Worm (Caenorhabditis elegans) whole organism, midembryonic: ENCODE measurements around the gene R13H9.6.

Source experiments
- T22C8.4 ChIP-seq: fragments of 200-800 bp; sonication (Bioruptor generic); IDR thresholded peaks from 2 replicates; pipeline ENCODE4 v1.3.6; 2022; ENCODE audit warnings: missing genetic modification characterization, missing compliant biosample characterization
- cog-1 ChIP-seq: sonication (generic microtip); optimal IDR thresholded peaks from 2 replicates; lab custom pipeline; 2016; ENCODE audit warnings: missing genetic modification characterization, missing compliant biosample characterization
- flt-1 ChIP-seq: fragments of 200-800 bp; sonication (Bioruptor generic); IDR thresholded peaks from 2 replicates; pipeline ENCODE4 v1.3.6; 2022; ENCODE audit warnings: missing genetic modification characterization, missing compliant biosample characterization
- klf-2 ChIP-seq: fragments of 200-800 bp; sonication (Bioruptor generic); conservative IDR thresholded peaks from 2 replicates; pipeline ENCODE4 v1.3.6; 2022; ENCODE audit warnings: missing genetic modification reagents, missing genetic modification characterization, missing compliant biosample characterization
- med-1 ChIP-seq: sonication (generic microtip); optimal IDR thresholded peaks from 2 replicates; lab custom pipeline; 2017; ENCODE audit warnings: missing genetic modification characterization, mild to moderate bottlenecking, missing compliant biosample characterization, antibody characterized with exemption, missing genetic modification reagents; ENCODE audit not compliant: insufficient read depth
- ref-1 ChIP-seq: fragments of 200-800 bp; sonication (Bioruptor generic); conservative IDR thresholded peaks from 2 replicates; pipeline ENCODE4 v1.3.6; 2022; ENCODE audit warnings: missing genetic modification reagents, missing genetic modification characterization, missing compliant biosample characterization
- tab-1 ChIP-seq: fragments of 200-800 bp; sonication (Bioruptor generic); IDR thresholded peaks from 2 replicates; pipeline ENCODE4 v1.3.6; 2022; ENCODE audit warnings: missing genetic modification characterization, missing compliant biosample characterization
- ztf-23 ChIP-seq: fragments of 200-800 bp; sonication (Bioruptor generic); IDR thresholded peaks from 2 replicates; pipeline ENCODE4 v1.3.6; 2022; ENCODE audit warnings: missing genetic modification reagents, missing genetic modification characterization, missing compliant biosample characterization
- ztf-29 ChIP-seq: fragments of 200-800 bp; sonication (Bioruptor generic); IDR thresholded peaks from 2 replicates; pipeline ENCODE4 v1.3.6; 2022; ENCODE audit warnings: missing genetic modification reagents, missing genetic modification characterization, missing compliant biosample characterization

R13H9.6 gene

DNA sequence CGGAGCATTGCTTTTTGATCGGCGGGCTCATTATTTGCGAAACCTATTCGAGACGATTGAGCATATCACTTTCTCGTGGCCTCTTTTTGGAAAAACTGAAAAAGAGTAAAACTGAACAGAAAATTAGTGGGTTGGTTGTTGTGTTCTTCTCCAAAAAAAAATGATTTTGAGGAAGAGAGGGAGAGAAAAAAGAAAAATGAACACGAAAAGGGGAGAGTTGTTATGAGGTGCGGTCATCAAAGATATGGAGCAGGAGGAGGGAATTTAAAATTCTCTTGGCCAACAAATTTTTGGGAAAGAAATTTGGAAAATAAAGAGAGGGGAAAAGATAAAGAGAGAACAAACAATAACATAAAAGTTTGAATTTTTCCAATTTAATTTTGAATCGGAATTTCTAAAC, 23.1 kb downstream of the R13H9.6 start, which contains the start of gene hot-9:
TSS of gene hot-9 (minus strand) at position 101 of the 400 bp plus-strand sequence.
- no peak for TF ChIP-seq ztf-23

DNA sequence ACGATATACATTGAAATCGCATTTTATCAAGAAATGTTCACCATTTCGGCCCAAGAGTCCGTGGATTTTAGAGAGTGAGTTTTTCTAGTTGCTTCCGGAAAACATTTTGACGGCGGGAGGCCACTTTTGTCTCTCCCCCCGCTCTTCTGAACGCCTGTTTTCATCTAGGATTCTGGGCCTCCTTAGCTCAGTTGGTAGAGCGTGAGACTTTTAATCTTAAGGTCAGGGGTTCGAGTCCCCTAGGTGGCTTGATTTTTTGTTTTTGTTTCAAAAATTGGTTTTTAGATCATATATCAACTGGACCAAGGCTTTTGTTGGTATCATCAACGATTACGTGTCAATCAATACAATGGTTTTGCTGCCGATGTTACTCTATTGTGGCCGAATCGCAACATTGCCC, 29.7 kb downstream of the R13H9.6 start:
- TF ChIP-seq T22C8.4, result no peak; the same call in none of the 2 replicates
- TF ChIP-seq ref-1 (GFP tag; lab: Robert Waterston, UW), result no peak; the same call in 1 of the 2 replicates
- peak; percentile 63; the same call in 1 of the 2 replicates for TF ChIP-seq ztf-23
- no peak for TF ChIP-seq ztf-29
- peak; percentile 52 for TF ChIP-seq med-1
- TF ChIP-seq klf-2, result no peak
- peak; percentile 85 for TF ChIP-seq flt-1
- peak; percentile 80; the same call in 1 of the 2 replicates for TF ChIP-seq tab-1 (GFP tag; lab: Robert Waterston, UW)
- no peak for TF ChIP-seq cog-1

DNA sequence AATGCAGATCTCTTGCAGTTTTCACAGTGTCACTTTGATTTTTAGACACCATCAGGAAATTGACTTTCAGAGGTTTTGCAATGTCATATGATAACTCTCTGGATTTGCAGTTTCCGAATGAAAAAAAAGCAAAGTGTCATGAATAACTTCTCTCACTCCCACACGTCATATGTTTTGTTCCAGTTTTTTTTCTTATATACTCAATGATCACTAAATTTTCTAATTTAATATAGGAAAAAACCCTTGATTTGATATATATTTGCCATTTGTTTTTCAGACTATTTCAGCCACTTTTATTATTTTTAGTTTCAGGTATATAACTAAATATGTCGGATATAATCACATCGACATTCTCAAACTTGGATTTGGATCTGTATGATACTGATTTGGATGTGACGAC, 31.0 kb downstream of the R13H9.6 start, which contains the start of gene C09B9.1:
TSS of gene C09B9.1 (plus strand) at position 301 of the 400 bp plus-strand sequence.
- no peak for TF ChIP-seq tab-1 (GFP tag; lab: Robert Waterston, UW)
- no peak for TF ChIP-seq med-1
- TF ChIP-seq T22C8.4, result no peak
- no peak for TF ChIP-seq cog-1
- no peak for TF ChIP-seq ztf-29
- no peak for TF ChIP-seq flt-1
- no peak for TF ChIP-seq ref-1 (GFP tag; lab: Robert Waterston, UW)
- no peak for TF ChIP-seq ztf-23
- TF ChIP-seq klf-2, result no peak

DNA sequence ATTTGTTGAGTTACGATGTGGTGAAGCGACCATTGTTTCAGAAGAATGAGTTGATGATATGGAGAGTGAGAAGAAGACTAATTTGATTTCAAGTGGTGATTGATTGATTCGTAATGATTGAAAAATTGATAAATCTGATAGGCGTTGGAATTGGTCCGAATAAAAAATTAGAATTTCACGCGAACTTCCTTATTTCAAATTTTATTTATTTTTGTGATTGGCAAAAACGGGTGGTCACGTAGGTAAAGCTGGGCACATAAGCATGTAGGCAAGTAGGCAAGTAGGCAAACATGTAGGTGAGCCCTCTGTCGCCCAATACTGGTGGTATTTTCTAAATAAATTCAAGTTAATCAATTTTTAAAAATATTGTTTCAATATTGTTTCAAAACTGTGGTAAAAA, 35.2 kb downstream of the R13H9.6 start, which contains the start of gene C09B9.4:
TSS of gene C09B9.4 (minus strand) at position 101 of the 400 bp plus-strand sequence.
- no peak for TF ChIP-seq ztf-29

ce11 chrIV:5031346-5031745, 37.1 kb downstream of the R13H9.6 start:
- no peak for TF ChIP-seq ref-1 (GFP tag; lab: Robert Waterston, UW)
- no peak for TF ChIP-seq cog-1
- no peak for TF ChIP-seq T22C8.4
- TF ChIP-seq klf-2, result no peak
- no peak for TF ChIP-seq flt-1
- no peak for TF ChIP-seq ztf-29
- TF ChIP-seq tab-1 (GFP tag; lab: Robert Waterston, UW), result no peak
- no peak for TF ChIP-seq ztf-23
- TF ChIP-seq med-1, result no peak

DNA sequence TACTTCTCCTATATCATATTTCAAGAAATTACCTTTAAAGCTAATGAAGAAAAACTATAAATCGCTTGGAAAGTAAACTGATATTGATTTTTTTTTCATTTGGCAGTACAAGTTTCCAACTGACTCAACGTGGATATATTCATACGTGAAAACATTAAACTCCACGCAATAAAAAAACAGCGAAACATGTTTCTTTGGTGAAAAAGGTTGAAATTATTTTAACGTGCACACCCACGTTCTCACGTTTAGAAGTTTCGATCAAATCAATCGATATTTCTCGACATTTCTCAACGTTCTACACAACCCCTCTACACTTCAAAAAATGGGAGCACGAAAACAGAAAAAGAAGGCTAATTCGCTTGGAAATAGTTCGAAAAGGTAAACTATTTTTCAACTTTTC, 39.5 kb downstream of the R13H9.6 start, which contains the start of the genes best-6 and C09B9.2:
TSS of gene best-6 (minus strand) at position 101 of the 400 bp plus-strand sequence.
TSS of gene C09B9.2 (plus strand) at position 314 of the 400 bp plus-strand sequence.
- no peak for TF ChIP-seq tab-1 (GFP tag; lab: Robert Waterston, UW)
- TF ChIP-seq cog-1, result no peak
- no peak for TF ChIP-seq flt-1

DNA sequence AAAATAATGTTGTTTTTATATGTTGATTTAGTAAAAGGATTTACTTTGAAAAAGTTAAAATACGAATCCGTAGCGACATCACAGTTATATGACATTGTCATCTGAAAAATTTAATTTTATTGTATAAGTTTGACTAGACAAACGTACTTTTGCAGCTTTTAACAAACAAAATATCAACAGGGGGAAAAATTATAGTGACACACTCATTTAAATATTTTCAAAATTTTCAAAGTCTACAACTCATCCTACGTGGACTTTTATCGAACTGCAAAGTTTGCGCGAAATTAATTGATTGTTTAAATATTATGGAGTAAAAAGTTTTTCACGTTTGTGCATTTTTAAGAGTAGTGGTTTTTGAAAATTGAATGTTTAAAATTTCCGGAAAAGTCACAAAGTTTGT, 42.8 kb downstream of the R13H9.6 start, which contains the start of gene C09B9.85:
TSS of gene C09B9.85 (minus strand) at position 101 of the 400 bp plus-strand sequence.
- TF ChIP-seq ztf-23 (no peak), klf-2 (no peak), T22C8.4 (no peak), ref-1 (GFP tag; lab: Robert Waterston, UW) (no peak), ztf-29 (no peak), cog-1 (no peak), med-1 (no peak), tab-1 (GFP tag; lab: Robert Waterston, UW) (no peak)

DNA sequence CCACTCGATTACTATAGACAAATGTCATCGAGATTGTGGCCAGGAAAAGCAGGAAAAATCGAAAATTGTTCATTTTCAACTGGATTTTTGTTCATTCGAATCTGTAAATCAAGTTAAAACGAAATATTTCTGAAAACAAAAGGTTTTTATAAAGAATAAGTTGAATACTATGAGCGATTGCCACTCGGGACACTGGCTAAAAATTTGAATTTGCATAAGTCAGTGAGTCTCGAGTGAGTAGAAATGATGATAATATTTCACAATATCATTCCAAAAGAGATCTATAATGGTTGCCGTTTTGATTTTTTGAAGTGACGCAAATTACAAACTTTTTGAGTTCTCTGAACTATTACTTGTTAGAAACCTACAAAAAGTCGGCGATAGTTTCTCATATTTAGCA, 47.9 kb downstream of the R13H9.6 start, which contains the start of gene T28H11.8:
TSS of gene T28H11.8 (minus strand) at position 101 of the 400 bp plus-strand sequence.
- no peak for TF ChIP-seq med-1
- no peak for TF ChIP-seq cog-1
- TF ChIP-seq tab-1 (GFP tag; lab: Robert Waterston, UW), result no peak
- no peak for TF ChIP-seq ztf-23
- TF ChIP-seq flt-1, result no peak
- no peak for TF ChIP-seq T22C8.4
- no peak for TF ChIP-seq ref-1 (GFP tag; lab: Robert Waterston, UW)
- TF ChIP-seq ztf-29, result no peak
- no peak for TF ChIP-seq klf-2
